Worm (Caenorhabditis elegans): Measurements from ENCODE around the gene his-16.

his-16 gene

DNA sequence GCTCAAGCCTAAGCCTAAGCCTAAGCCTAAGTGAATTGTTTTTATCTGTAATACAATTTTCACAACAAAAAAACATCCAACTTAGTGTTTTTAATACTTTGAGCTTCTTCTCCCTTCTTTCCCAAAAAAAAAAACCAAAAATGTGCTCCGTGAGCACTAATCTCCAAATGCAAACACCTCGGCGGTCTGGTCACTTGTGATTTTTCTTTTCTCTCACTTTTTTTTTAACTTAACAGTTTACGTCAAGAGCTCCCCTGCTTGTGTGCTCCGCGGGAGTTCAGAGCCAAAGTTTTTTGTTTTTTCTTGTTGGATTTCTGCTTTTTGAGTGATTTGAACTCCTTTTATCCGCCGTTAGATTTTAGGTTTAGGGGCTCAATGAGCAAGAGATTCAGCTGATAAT is 11.7 kb downstream of the his-16 start:
- TF ChIP-seq him-1 (tag; optimal IDR thresholded peaks at IDR 0.05) = no peak
- TF ChIP-seq attf-5 (GFP tag; optimal IDR thresholded peaks at IDR 0.05) = no peak
- TF ChIP-seq pbrm-1 (GFP tag; IDR thresholded peaks at IDR 0.05) = no peak
- TF ChIP-seq Y67H2A.10 (GFP tag; conservative IDR thresholded peaks at IDR 0.05) = no peak
- TF ChIP-seq snpc-4 (GFP tag; optimal IDR thresholded peaks at IDR 0.05) = no peak
- TF ChIP-seq snpc-4 (tag; optimal IDR thresholded peaks at IDR 0.05) = no peak
- TF ChIP-seq ztf-6 (GFP tag; IDR thresholded peaks at IDR 0.05) = no peak
- no peak for TF ChIP-seq madf-8 (GFP tag; conservative IDR thresholded peaks at IDR 0.05)
- no peak for TF ChIP-seq F49E8.2 (tag; optimal IDR thresholded peaks at IDR 0.05; ENCODE audit: insufficient read depth)
- no peak for TF ChIP-seq repo-1 (tag; optimal IDR thresholded peaks at IDR 0.05)
- no peak for TF ChIP-seq F39B2.1 (GFP tag; IDR thresholded peaks at IDR 0.05)
- no peak for TF ChIP-seq tbp1 (GFP tag; optimal IDR thresholded peaks at IDR 0.05)

DNA sequence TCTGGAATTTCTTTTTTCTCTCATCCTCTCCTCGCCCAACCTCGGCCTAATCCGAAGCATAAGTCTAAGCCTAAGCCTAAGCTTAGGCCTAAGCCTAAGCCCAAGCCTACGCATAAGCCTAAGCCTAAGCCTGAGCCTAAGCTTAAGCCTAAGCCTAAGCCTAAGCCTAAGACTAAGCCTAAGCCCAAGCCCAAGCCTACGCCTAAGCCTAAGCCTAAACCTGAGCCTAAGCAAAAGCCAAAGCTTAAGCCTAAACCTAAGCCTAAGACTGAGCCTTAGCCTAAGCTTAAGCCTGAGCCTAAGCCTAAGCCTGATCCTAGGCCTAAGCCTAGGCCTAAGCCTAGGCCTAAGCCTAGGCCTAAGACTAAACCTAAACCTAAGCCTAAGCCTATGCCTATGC is 21.6 kb downstream of the his-16 start:
- no peak for TF ChIP-seq K11D2.4 (GFP tag; IDR thresholded peaks at IDR 0.05)
- TF ChIP-seq hmg-1.2 (GFP tag; IDR thresholded peaks at IDR 0.05) = no peak
- no peak for TF ChIP-seq Y53G8AR.9 (GFP tag; conservative IDR thresholded peaks at IDR 0.05)
- TF ChIP-seq C17E4.6 (GFP tag; IDR thresholded peaks at IDR 0.05) = no peak
- no peak for TF ChIP-seq egl-44 (GFP tag; IDR thresholded peaks at IDR 0.05)

DNA sequence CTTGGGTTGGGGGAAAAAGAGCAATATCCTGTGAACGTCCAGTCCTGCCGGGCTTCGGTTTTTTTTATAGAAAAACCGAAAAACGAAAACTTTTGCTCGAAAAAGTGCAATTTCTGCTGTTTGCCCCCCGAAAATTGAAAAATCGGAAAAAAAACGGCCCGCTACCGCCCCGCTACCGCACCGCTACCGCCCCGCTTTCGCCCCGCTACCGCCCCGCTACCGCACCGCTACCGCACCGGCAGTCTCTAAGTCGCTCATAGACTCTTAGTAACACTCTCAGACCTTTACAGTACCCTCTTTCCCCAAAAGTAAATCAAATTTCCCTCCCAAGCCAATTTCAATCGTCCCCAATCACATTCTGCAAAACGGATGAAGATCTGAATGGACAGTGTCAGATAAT is 22.8 kb downstream of the his-16 start:
- no peak for TF ChIP-seq unc-62 (GFP tag; optimal IDR thresholded peaks at IDR 0.05)
- peak; percentile 50; the same call in 1 of the 2 replicates for TF ChIP-seq egrh-3 (GFP tag; IDR thresholded peaks at IDR 0.05)
- TF ChIP-seq zfh-2 (GFP tag; conservative IDR thresholded peaks at IDR 0.05) = peak; percentile 79
- no peak for TF ChIP-seq F57C9.4 (tag; optimal IDR thresholded peaks at IDR 0.05)

DNA sequence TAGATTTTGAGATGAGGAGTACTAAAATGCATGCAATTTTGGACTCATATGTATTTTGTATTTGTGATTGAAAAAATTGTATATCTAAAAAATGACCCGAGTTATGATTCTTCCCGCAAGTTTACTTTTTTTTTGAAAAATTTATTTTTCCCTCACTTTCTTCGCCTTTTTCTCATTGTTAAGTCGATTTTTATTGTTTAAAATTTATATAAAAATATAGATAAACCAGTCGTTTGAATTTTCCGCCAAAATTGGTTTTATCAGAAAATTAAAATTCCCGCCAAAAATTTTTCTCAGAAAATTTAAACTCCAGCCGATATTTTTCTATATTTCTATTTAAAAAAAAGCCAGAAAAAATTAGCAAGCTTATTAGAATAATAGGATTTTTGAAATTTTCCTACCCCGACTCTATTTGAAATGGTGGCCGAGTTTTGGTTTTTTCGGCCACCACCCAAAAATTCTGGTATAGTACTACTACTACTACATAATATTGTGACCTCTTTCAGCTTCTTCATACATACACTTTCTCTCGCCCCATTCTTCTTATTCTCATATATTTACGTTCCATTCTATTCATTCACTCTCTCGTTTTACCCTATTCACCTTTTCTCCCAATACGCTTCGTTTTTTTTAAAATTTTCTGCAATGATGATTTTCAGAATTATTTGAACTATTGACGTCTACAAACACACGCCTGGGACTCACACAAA is 26.2 kb downstream of the his-16 start, which contains the start of gene ZK131.11:
Gene ZK131.11, plus strand, starts transcription at position 660 of the 710 bp plus-strand sequence.
- TF ChIP-seq ztf-26 (tag; optimal IDR thresholded peaks at IDR 0.05) (no peak), hrde-1 (tag; optimal IDR thresholded peaks at IDR 0.05; ENCODE audit: borderline replicate concordance) (no peak), egrh-3 (GFP tag; IDR thresholded peaks at IDR 0.05) (no peak), ets-4 (GFP tag; optimal IDR thresholded peaks at IDR 0.05) (no peak), lin-40 (tag; optimal IDR thresholded peaks at IDR 0.05) (no peak), F10E7.11 (tag; optimal IDR thresholded peaks at IDR 0.05) (no peak), hmg-1.2 (GFP tag; IDR thresholded peaks at IDR 0.05) (no peak), ama-1 (optimal IDR thresholded peaks at IDR 0.05) (no peak), ama-1 (GFP tag; optimal IDR thresholded peaks at IDR 0.05) (no peak), ztf-28 (GFP tag; IDR thresholded peaks at IDR 0.05) (no peak), zfh-2 (GFP tag; conservative IDR thresholded peaks at IDR 0.05) (no peak), nhr-120 (GFP tag; IDR thresholded peaks at IDR 0.05) (no peak), hmg-20 (GFP tag; IDR thresholded peaks at IDR 0.05) (no peak), B0019.2 (GFP tag; conservative IDR thresholded peaks at IDR 0.05) (no peak), F33H1.4 (GFP tag; IDR thresholded peaks at IDR 0.05) (no peak), attf-6 (GFP tag; IDR thresholded peaks at IDR 0.05) (no peak), dox-1 (GFP tag; IDR thresholded peaks at IDR 0.05) (no peak), F23B12.7 (tag; optimal IDR thresholded peaks at IDR 0.05; ENCODE audit: insufficient read depth) (no peak), ztf-25 (GFP tag; IDR thresholded peaks at IDR 0.05) (no peak)

Data from whole organism, young adult.